Fruit fly (Drosophila melanogaster): ENCODE measurements around the gene CG3437.

- TF ChIP-seq CG15336 (GFP tag; IDR thresholded peaks at IDR 0.05) (no peak), Blimp-1 (GFP tag; optimal IDR thresholded peaks at IDR 0.05) (no peak), Sox102F (GFP tag; optimal IDR thresholded peaks at IDR 0.05) (no peak)
Observed at dm6 chr3L:9468261-9468890, 10.9 kb upstream of the CG3437 start.

Data from whole organism, prepupa.